Worm (Caenorhabditis elegans): ENCODE data around the gene R07B7.12.

DNA sequence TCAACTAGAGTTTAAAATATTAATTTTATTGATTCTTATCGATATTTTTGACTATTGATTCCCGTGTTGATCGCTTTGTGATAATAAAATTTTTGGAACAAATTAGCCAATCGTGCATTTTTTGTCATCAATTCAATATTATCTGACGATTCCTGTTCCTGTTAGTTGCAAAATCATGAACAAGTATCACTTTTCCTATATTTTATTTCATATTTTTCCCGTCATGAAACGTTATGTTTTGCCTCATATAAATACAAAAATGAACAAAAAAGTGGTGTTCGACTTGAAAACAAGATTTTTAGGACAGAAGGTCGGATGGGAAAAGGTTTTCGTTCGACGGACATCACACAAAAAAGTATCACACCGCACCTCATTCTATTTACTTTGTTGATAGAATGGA is 32.4 kb downstream of the R07B7.12 start, which contains the start of gene C13C4.6:
- TF ChIP-seq F13C5.2 (tag; optimal IDR thresholded peaks at IDR 0.05) = no peak
- no peak for TF ChIP-seq pes-1 (GFP tag; IDR thresholded peaks at IDR 0.05)
- no peak for TF ChIP-seq ama-1 (optimal IDR thresholded peaks at IDR 0.05)
- no peak for TF ChIP-seq hmbx-1 (tag; optimal IDR thresholded peaks at IDR 0.05)
- no peak for TF ChIP-seq scrt-1 (GFP tag; IDR thresholded peaks at IDR 0.05)
